Worm (Caenorhabditis elegans) whole organism, L3 larva: ENCODE results near the gene E02H4.8.

Experiments
- R02D3.7 ChIP-seq: fragments of 150-350 bp; optimal IDR thresholded peaks from 2 replicates; lab custom pipeline; 2014; ENCODE audit warnings: missing biosample characterization, missing genetic modification characterization
- ama-1 ChIP-seq: fragments of 150-350 bp; optimal IDR thresholded peaks from 2 replicates; lab custom pipeline; 2018
- ceh-9 ChIP-seq: sonication (generic microtip); optimal IDR thresholded peaks from 2 replicates; lab custom pipeline; 2018; ENCODE audit warnings: missing biosample characterization, missing genetic modification characterization
- egl-27 ChIP-seq: sonication (generic microtip); optimal IDR thresholded peaks from 4 replicates; lab custom pipeline; 2017; ENCODE audit warnings: missing biosample characterization, missing genetic modification reagents, missing genetic modification characterization
- jun-1 ChIP-seq: fragments of 150-350 bp; optimal IDR thresholded peaks from 2 replicates; lab custom pipeline; 2014; ENCODE audit warnings: missing biosample characterization, missing genetic modification reagents, missing genetic modification characterization
- lin-39 ChIP-seq: fragments of 150-350 bp; optimal IDR thresholded peaks from 2 replicates; lab custom pipeline; 2018; ENCODE audit warnings: missing biosample characterization, missing genetic modification reagents, missing genetic modification characterization
- nhr-23 ChIP-seq: fragments of 150-350 bp; optimal IDR thresholded peaks from 2 replicates; lab custom pipeline; 2014; ENCODE audit warnings: missing biosample characterization, missing genetic modification reagents, missing genetic modification characterization
- nhr-28 ChIP-seq: fragments of 150-350 bp; optimal IDR thresholded peaks from 2 replicates; lab custom pipeline; 2014; ENCODE audit warnings: missing biosample characterization, missing genetic modification characterization
- nhr-76 ChIP-seq: fragments of 150-350 bp; sonication (generic microtip); optimal IDR thresholded peaks from 5 replicates; lab custom pipeline; 2014; ENCODE audit warnings: missing biosample characterization, missing genetic modification characterization
- skn-1 ChIP-seq: fragments of 150-350 bp; optimal IDR thresholded peaks from 2 replicates; lab custom pipeline; 2014; ENCODE audit warnings: missing biosample characterization, missing genetic modification characterization
- unc-39 ChIP-seq: sonication (generic microtip); optimal IDR thresholded peaks from 4 replicates; lab custom pipeline; 2017; ENCODE audit warnings: missing biosample characterization, missing genetic modification characterization
- unc-62 ChIP-seq: fragments of 150-350 bp; sonication (generic microtip); optimal IDR thresholded peaks from 4 replicates; lab custom pipeline; 2014; ENCODE audit warnings: missing biosample characterization, missing genetic modification reagents, missing genetic modification characterization
- zag-1 ChIP-seq: fragments of 150-350 bp; optimal IDR thresholded peaks from 2 replicates; lab custom pipeline; 2014; ENCODE audit warnings: missing biosample characterization, missing genetic modification characterization

- TF ChIP-seq unc-62 (GFP tag; lab: Kevin White, UChicago) (no peak), nhr-28 (tag; lab: Kevin White, UChicago) (no peak), lin-39 (tag; lab: Kevin White, UChicago) (no peak), zag-1 (tag; lab: Kevin White, UChicago) (no peak), nhr-76 (no peak), skn-1 (tag; lab: Kevin White, UChicago) (no peak), nhr-23 (tag; lab: Kevin White, UChicago) (no peak), jun-1 (no peak), ceh-9 (no peak), ama-1 (lab: Kevin White, UChicago) (no peak), unc-39 (no peak), R02D3.7 (tag; lab: Kevin White, UChicago) (no peak), egl-27 (tag; lab: Kevin White, UChicago) (no peak)
Observed at ce11 chrX:14257661-14258060, 5.7 kb downstream of the E02H4.8 start, which contains the start of gene E02H4.4.
